Fruit fly (Drosophila melanogaster): ENCODE measurements around the gene Wdr81.

The Wdr81 gene

dm6 chr2L:12049133-12049532, 28.4 kb upstream of the Wdr81 start, which contains the start of gene PLCXD (continued):
- no peak for TF ChIP-seq ems (GFP tag; optimal IDR thresholded peaks at IDR 0.05)
- no peak for TF ChIP-seq luna (GFP tag; optimal IDR thresholded peaks at IDR 0.05)
- no peak for TF ChIP-seq CG11695 (GFP tag; IDR thresholded peaks at IDR 0.05)
- TF ChIP-seq CG13296 (GFP tag; optimal IDR thresholded peaks at IDR 0.05): peak; percentile 10
- peak; percentile 9 for TF ChIP-seq nerfin-1 (tag; optimal IDR thresholded peaks at IDR 0.05)
- no peak for TF ChIP-seq rib (GFP tag; IDR thresholded peaks at IDR 0.05)
- TF ChIP-seq bsh (GFP tag; optimal IDR thresholded peaks at IDR 0.05): peak in 1 of 2 experiments; percentile 45
- no peak for TF ChIP-seq CG4730 (GFP tag; IDR thresholded peaks at IDR 0.05)
- no peak for TF ChIP-seq CG12942 (GFP tag; optimal IDR thresholded peaks at IDR 0.05)
- no peak for TF ChIP-seq CG6654 (GFP tag; optimal IDR thresholded peaks at IDR 0.05)
- no peak for TF ChIP-seq CG4404 (GFP tag; IDR thresholded peaks at IDR 0.05)
- TF ChIP-seq CG17802 (tag; optimal IDR thresholded peaks at IDR 0.05): no peak
- peak; percentile 9 for TF ChIP-seq wek (GFP tag; optimal IDR thresholded peaks at IDR 0.05)
- 0 out of 2 replicates have a peak, but pooled peaks have one; percentile 32 for TF ChIP-seq CG31441 (GFP tag; IDR thresholded peaks at IDR 0.05)
- peak; percentile 14 for TF ChIP-seq D19A (tag; optimal IDR thresholded peaks at IDR 0.05)
- no peak for TF ChIP-seq NfI (GFP tag; optimal IDR thresholded peaks at IDR 0.05)
- no peak for TF ChIP-seq CG32767 (GFP tag; IDR thresholded peaks at IDR 0.05)
- no peak for TF ChIP-seq sc (optimal IDR thresholded peaks at IDR 0.05)
- no peak for TF ChIP-seq sc (GFP tag; optimal IDR thresholded peaks at IDR 0.05)
- no peak for TF ChIP-seq hb (GFP tag; IDR thresholded peaks at IDR 0.05; ENCODE audit: partially characterized antibody)
- TF ChIP-seq jing (GFP tag; optimal IDR thresholded peaks at IDR 0.05): no peak
- TF ChIP-seq hkb (optimal IDR thresholded peaks at IDR 0.05): no peak
- peak; percentile 37; the same call in 1 of the 2 replicates for TF ChIP-seq hkb (GFP tag; IDR thresholded peaks at IDR 0.05)
- no peak for TF ChIP-seq Rfx (GFP tag; IDR thresholded peaks at IDR 0.05)
- TF ChIP-seq ATbp (GFP tag; optimal IDR thresholded peaks at IDR 0.05): peak; percentile 57
- no peak for TF ChIP-seq sens-2 (GFP tag; IDR thresholded peaks at IDR 0.05)
- TF ChIP-seq Ets97D (GFP tag; optimal IDR thresholded peaks at IDR 0.05): no peak
- peak; percentile 53 for TF ChIP-seq CG10431 (GFP tag; optimal IDR thresholded peaks at IDR 0.05)
- TF ChIP-seq Lim3 (GFP tag; IDR thresholded peaks at IDR 0.05): no peak
- TF ChIP-seq CG10147 (GFP tag; optimal IDR thresholded peaks at IDR 0.05): no peak
- TF ChIP-seq Bgb (GFP tag; IDR thresholded peaks at IDR 0.05; ENCODE audit: partially characterized antibody): no peak
- no peak for TF ChIP-seq CG2875 (GFP tag; optimal IDR thresholded peaks at IDR 0.05)
- TF ChIP-seq CG13624 (GFP tag; optimal IDR thresholded peaks at IDR 0.05): no peak
- TF ChIP-seq amos (GFP tag; IDR thresholded peaks at IDR 0.05; ENCODE audit: partially characterized antibody): no peak
- TF ChIP-seq Camta (GFP tag; optimal IDR thresholded peaks at IDR 0.05): no peak
- TF ChIP-seq CG17361 (GFP tag; IDR thresholded peaks at IDR 0.05): no peak
- peak; percentile 69 for TF ChIP-seq Asciz (GFP tag; optimal IDR thresholded peaks at IDR 0.05)
- no peak for TF ChIP-seq Hmr (GFP tag; optimal IDR thresholded peaks at IDR 0.05)
- no peak for TF ChIP-seq GATAe (GFP tag; conservative IDR thresholded peaks at IDR 0.05)
- TF ChIP-seq CG11696 (GFP tag; IDR thresholded peaks at IDR 0.05): no peak
- TF ChIP-seq CG34224 (GFP tag; IDR thresholded peaks at IDR 0.05; ENCODE audit: partially characterized antibody): no peak
- peak; percentile 38 for TF ChIP-seq CG15601 (tag; optimal IDR thresholded peaks at IDR 0.05)
- no peak for TF ChIP-seq esg (GFP tag; conservative IDR thresholded peaks at IDR 0.05)
- no peak for TF ChIP-seq Usf (GFP tag; optimal IDR thresholded peaks at IDR 0.05)
- no peak for TF ChIP-seq shn (GFP tag; optimal IDR thresholded peaks at IDR 0.05)
- TF ChIP-seq CG33557 (GFP tag; optimal IDR thresholded peaks at IDR 0.05): peak; percentile 5
- TF ChIP-seq BEAF-32 (GFP tag; optimal IDR thresholded peaks at IDR 0.05): no peak
- no peak for TF ChIP-seq CG15696 (tag; optimal IDR thresholded peaks at IDR 0.05)
- no peak for TF ChIP-seq Hsf (GFP tag; optimal IDR thresholded peaks at IDR 0.05)
- peak; percentile 29 for TF ChIP-seq CG14710 (tag; optimal IDR thresholded peaks at IDR 0.05)
- peak; percentile 2 for TF ChIP-seq CG12071 (GFP tag; optimal IDR thresholded peaks at IDR 0.05)
